Fruit fly (Drosophila melanogaster) whole organism, prepupa: ENCODE data around the gene Pex10.

ENCODE experiments used
- Blimp-1 ChIP-seq: fragments of 200-800 bp; sonication (Bioruptor generic); optimal IDR thresholded peaks from 3 replicates; lab custom pipeline; 2017; ENCODE audit warnings: missing biosample characterization, missing genetic modification characterization, mild to moderate bottlenecking, moderate library complexity, missing genetic modification reagents
- CG10669 ChIP-seq: fragments of 200-800 bp; sonication (Bioruptor generic); optimal IDR thresholded peaks from 3 replicates; lab custom pipeline; 2018; ENCODE audit warnings: missing biosample characterization, mild to moderate bottlenecking, missing genetic modification characterization, moderate library complexity
- CG11762 ChIP-seq: fragments of 200-800 bp; sonication (Bioruptor generic); optimal IDR thresholded peaks from 3 replicates; lab custom pipeline; 2016; ENCODE audit warnings: missing biosample characterization, missing genetic modification characterization; ENCODE audit not compliant: insufficient read depth
- CG11902 ChIP-seq: fragments of 200-800 bp; sonication (Bioruptor generic); optimal IDR thresholded peaks from 3 replicates; lab custom pipeline; 2016; ENCODE audit warnings: missing biosample characterization, missing genetic modification characterization
- CG15336 ChIP-seq: fragments of 200-800 bp; sonication (Bioruptor generic); IDR thresholded peaks from 2 replicates; pipeline ENCODE4 v1.3.6; 2022; ENCODE audit warnings: missing biosample characterization, missing genetic modification characterization
- CG16779 ChIP-seq: fragments of 200-800 bp; sonication (Bioruptor generic); optimal IDR thresholded peaks from 3 replicates; lab custom pipeline; 2017; ENCODE audit warnings: missing biosample characterization, mild to moderate bottlenecking, missing genetic modification characterization
- CG3032 ChIP-seq: fragments of 200-800 bp; optimal IDR thresholded peaks from 2 replicates; lab custom pipeline; 2019; ENCODE audit warnings: missing biosample characterization, mild to moderate bottlenecking, missing genetic modification characterization, moderate library complexity
- CG31627 ChIP-seq: fragments of 200-800 bp; sonication (Bioruptor generic); optimal IDR thresholded peaks from 3 replicates; lab custom pipeline; 2016; ENCODE audit warnings: missing biosample characterization, missing genetic modification characterization
- CG32006 ChIP-seq: fragments of 200-800 bp; sonication (Bioruptor generic); optimal IDR thresholded peaks from 3 replicates; lab custom pipeline; 2017; ENCODE audit warnings: missing biosample characterization, mild to moderate bottlenecking, missing genetic modification characterization
- CG34406 ChIP-seq: fragments of 200-800 bp; sonication (Bioruptor generic); optimal IDR thresholded peaks from 3 replicates; lab custom pipeline; 2016; ENCODE audit warnings: missing biosample characterization, missing genetic modification characterization
- CG3919 ChIP-seq: fragments of 200-800 bp; sonication (Bioruptor generic); optimal IDR thresholded peaks from 3 replicates; lab custom pipeline; 2016; ENCODE audit warnings: missing biosample characterization, missing genetic modification characterization
- CG6163 ChIP-seq: fragments of 200-800 bp; sonication (Bioruptor generic); IDR thresholded peaks from 3 replicates; pipeline ENCODE4 v1.3.6; 2022; ENCODE audit warnings: missing biosample characterization, missing genetic modification characterization
- CG6276 ChIP-seq: fragments of 200-800 bp; sonication (Bioruptor generic); optimal IDR thresholded peaks from 2 replicates; lab custom pipeline; 2017; ENCODE audit warnings: missing biosample characterization, mild to moderate bottlenecking, missing genetic modification characterization
- CG6808 ChIP-seq: fragments of 200-800 bp; sonication (Bioruptor generic); optimal IDR thresholded peaks from 3 replicates; lab custom pipeline; 2017; ENCODE audit warnings: missing biosample characterization, missing genetic modification characterization, mild to moderate bottlenecking, moderate library complexity, missing genetic modification reagents
- CG6854 ChIP-seq: fragments of 200-800 bp; sonication (Bioruptor generic); optimal IDR thresholded peaks from 2 replicates; lab custom pipeline; 2017; ENCODE audit warnings: missing biosample characterization, mild to moderate bottlenecking, missing genetic modification characterization
- CG7368 ChIP-seq: fragments of 200-800 bp; sonication (Bioruptor generic); optimal IDR thresholded peaks from 3 replicates; lab custom pipeline; 2016; ENCODE audit warnings: missing biosample characterization, missing genetic modification characterization
- CG8119 ChIP-seq: fragments of 200-800 bp; sonication (Bioruptor generic); IDR thresholded peaks from 3 replicates; pipeline ENCODE4 v1.3.6; 2022; ENCODE audit warnings: missing biosample characterization, missing genetic modification characterization
- CG9139 ChIP-seq: fragments of 200-800 bp; sonication (Bioruptor generic); optimal IDR thresholded peaks from 3 replicates; lab custom pipeline; 2017; ENCODE audit warnings: missing biosample characterization, mild to moderate bottlenecking, missing genetic modification characterization
- Eip78C ChIP-seq: fragments of 200-800 bp; sonication (Bioruptor generic); peaks from one replicate; lab custom pipeline; 2016; ENCODE audit warnings: missing biosample characterization, missing genetic modification characterization
- Ets21C ChIP-seq: fragments of 200-800 bp; sonication (Bioruptor generic); optimal IDR thresholded peaks from 3 replicates; lab custom pipeline; 2016; ENCODE audit warnings: missing biosample characterization, missing genetic modification characterization
- Ets96B ChIP-seq: fragments of 200-800 bp; optimal IDR thresholded peaks from 2 replicates; lab custom pipeline; 2019; ENCODE audit warnings: missing biosample characterization, mild to moderate bottlenecking, missing genetic modification characterization, moderate library complexity
- Hr38 ChIP-seq: sonication (Bioruptor generic); optimal IDR thresholded peaks from 2 replicates; lab custom pipeline; 2016; ENCODE audit warnings: missing biosample characterization, missing genetic modification characterization
- Hr39 ChIP-seq: fragments of 200-800 bp; sonication (Bioruptor generic); optimal IDR thresholded peaks from 2 replicates; lab custom pipeline; 2016; ENCODE audit warnings: missing biosample characterization, missing genetic modification characterization
- Hr4 ChIP-seq: fragments of 200-800 bp; sonication (Bioruptor generic); optimal IDR thresholded peaks from 3 replicates; lab custom pipeline; 2016; ENCODE audit warnings: missing biosample characterization, missing genetic modification characterization
- Lpt ChIP-seq: fragments of 200-800 bp; sonication (Bioruptor generic); optimal IDR thresholded peaks from 3 replicates; lab custom pipeline; 2016; ENCODE audit warnings: missing biosample characterization, missing genetic modification characterization
- OdsH ChIP-seq: fragments of 200-800 bp; sonication (Bioruptor generic); optimal IDR thresholded peaks from 3 replicates; lab custom pipeline; 2016; ENCODE audit warnings: missing biosample characterization, missing genetic modification characterization
- Smox ChIP-seq: fragments of 200-800 bp; sonication (Bioruptor generic); optimal IDR thresholded peaks from 3 replicates; lab custom pipeline; 2016; ENCODE audit warnings: missing biosample characterization, missing genetic modification characterization
- Sox102F ChIP-seq: fragments of 200-800 bp; sonication (Bioruptor generic); optimal IDR thresholded peaks from 2 replicates; lab custom pipeline; 2016; ENCODE audit warnings: missing biosample characterization, mild to moderate bottlenecking, missing genetic modification characterization
- Sox14 ChIP-seq: fragments of 200-800 bp; sonication (Bioruptor generic); optimal IDR thresholded peaks from 3 replicates; lab custom pipeline; 2016; ENCODE audit warnings: missing biosample characterization, missing genetic modification characterization
- Sox15 ChIP-seq: fragments of 200-800 bp; sonication (Bioruptor generic); optimal IDR thresholded peaks from 3 replicates; lab custom pipeline; 2016; ENCODE audit warnings: missing biosample characterization, missing genetic modification characterization
- achi ChIP-seq: fragments of 200-800 bp; sonication (Bioruptor generic); optimal IDR thresholded peaks from 3 replicates; lab custom pipeline; 2016; ENCODE audit warnings: missing biosample characterization, missing genetic modification characterization
- acj6 ChIP-seq: fragments of 200-800 bp; sonication (Bioruptor generic); optimal IDR thresholded peaks from 3 replicates; lab custom pipeline; 2016; ENCODE audit warnings: missing biosample characterization, missing genetic modification characterization
- cyc ChIP-seq: fragments of 200-800 bp; sonication (Bioruptor generic); optimal IDR thresholded peaks from 3 replicates; lab custom pipeline; 2016; ENCODE audit warnings: missing biosample characterization, missing genetic modification characterization
- dsx ChIP-seq: fragments of 200-800 bp; optimal IDR thresholded peaks from 3 replicates; lab custom pipeline; 2019; ENCODE audit warnings: missing biosample characterization, mild to moderate bottlenecking, missing genetic modification characterization, moderate library complexity; ENCODE audit not compliant: poor library complexity, severe bottlenecking
- eg ChIP-seq: fragments of 200-800 bp; sonication (Bioruptor generic); IDR thresholded peaks from 3 replicates; pipeline ENCODE4 v1.3.6; 2022; ENCODE audit warnings: missing biosample characterization, missing genetic modification characterization
- esn ChIP-seq: fragments of 200-800 bp; sonication (Bioruptor generic); optimal IDR thresholded peaks from 2 replicates; lab custom pipeline; 2016; ENCODE audit warnings: missing biosample characterization, mild to moderate bottlenecking, missing genetic modification characterization, moderate library complexity
- fd59A ChIP-seq: fragments of 200-800 bp; sonication (Bioruptor generic); optimal IDR thresholded peaks from 2 replicates; lab custom pipeline; 2017; ENCODE audit warnings: missing biosample characterization, mild to moderate bottlenecking, missing genetic modification characterization, missing genetic modification reagents
- fkh ChIP-seq: fragments of 200-800 bp; sonication (Bioruptor generic); optimal IDR thresholded peaks from 3 replicates; lab custom pipeline; 2017; ENCODE audit warnings: missing biosample characterization, mild to moderate bottlenecking, missing genetic modification characterization, moderate library complexity
- lz ChIP-seq: fragments of 200-800 bp; sonication (Bioruptor generic); optimal IDR thresholded peaks from 3 replicates; lab custom pipeline; 2016; ENCODE audit warnings: missing biosample characterization, missing genetic modification characterization
- pdm3 ChIP-seq: fragments of 200-800 bp; sonication (Bioruptor generic); optimal IDR thresholded peaks from 3 replicates; lab custom pipeline; 2016; ENCODE audit warnings: missing biosample characterization, missing genetic modification characterization
- salr ChIP-seq, 2 experiments: fragments of 200-800 bp; sonication (Bioruptor generic); optimal IDR thresholded peaks; 3 replicates each; lab custom pipeline; 2016 to 2018; ENCODE audit warnings: missing biosample characterization in 2 of 2, missing genetic modification characterization in 2 of 2, mild to moderate bottlenecking in 1 of 2
- spab ChIP-seq: fragments of 200-800 bp; sonication (Bioruptor generic); optimal IDR thresholded peaks from 2 replicates; lab custom pipeline; 2017; ENCODE audit warnings: missing biosample characterization, mild to moderate bottlenecking, missing genetic modification characterization, missing genetic modification reagents
- ss ChIP-seq, 2 experiments: fragments of 200-800 bp; sonication (Bioruptor generic); optimal IDR thresholded peaks; 2 replicates in 1 of 2; 3 replicates in 1 of 2; lab custom pipeline; 2017 to 2018; ENCODE audit warnings: mild to moderate bottlenecking in 2 of 2, missing biosample characterization in 2 of 2, missing genetic modification characterization in 2 of 2, moderate library complexity in 1 of 2
- topi ChIP-seq: fragments of 200-800 bp; sonication (Bioruptor generic); optimal IDR thresholded peaks from 3 replicates; lab custom pipeline; 2016; ENCODE audit warnings: missing biosample characterization, missing genetic modification characterization
- vri ChIP-seq: fragments of 200-800 bp; sonication (Bioruptor generic); optimal IDR thresholded peaks from 3 replicates; lab custom pipeline; 2016; ENCODE audit warnings: missing biosample characterization, mild to moderate bottlenecking, missing genetic modification characterization

The Pex10 gene

DNA sequence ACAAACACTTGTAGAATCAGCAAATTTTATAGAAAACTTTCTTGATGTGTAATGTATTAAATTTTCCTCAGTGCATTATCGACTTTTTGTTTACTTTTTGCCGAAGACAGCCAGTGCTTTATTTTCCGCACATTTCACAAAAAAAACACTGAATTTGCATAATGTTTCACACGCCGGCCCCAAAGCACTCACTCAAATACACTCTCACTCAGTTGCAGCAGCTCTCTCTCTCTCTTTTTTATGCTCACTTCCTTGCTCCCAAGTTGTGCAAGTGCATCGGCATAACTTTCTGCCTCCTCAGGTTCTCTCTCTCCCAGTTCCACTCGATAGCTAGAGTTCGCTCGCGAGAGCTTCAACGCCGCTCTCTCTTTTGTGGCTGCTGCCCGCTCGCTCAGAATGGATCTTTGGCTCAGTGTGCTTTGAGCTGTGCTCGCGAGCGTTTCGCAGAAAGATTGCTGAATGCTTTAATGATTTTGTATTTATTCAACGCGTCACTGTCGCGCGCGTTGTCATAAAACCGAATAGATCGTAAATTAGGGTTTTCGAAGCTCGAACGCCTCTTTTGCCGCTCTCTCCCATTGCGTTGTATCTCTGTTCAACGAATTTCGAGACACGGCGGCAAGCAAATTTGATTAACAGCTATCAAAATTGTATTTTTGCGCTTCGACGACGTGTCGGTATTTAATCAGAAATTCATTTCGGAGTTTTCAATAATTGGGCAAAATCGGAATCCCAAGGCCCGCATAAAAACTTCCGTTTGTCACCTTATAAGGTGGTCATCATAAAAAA lies 28.4 kb downstream of the Pex10 start (continued):
- TF ChIP-seq CG8119 (GFP tag; lab: Robert Waterston, UW) = peak; percentile 80
- no peak for TF ChIP-seq Hr38 (GFP tag; lab: Kevin White, UChicago)
- peak; percentile 73 for TF ChIP-seq fkh
- TF ChIP-seq OdsH (GFP tag; lab: Kevin White, UChicago) = no peak
- TF ChIP-seq cyc (GFP tag; lab: Kevin White, UChicago) = no peak
- peak; percentile 52 for TF ChIP-seq Sox102F
- peak; percentile 64 for TF ChIP-seq CG6808 (GFP tag; lab: Kevin White, UChicago)
- TF ChIP-seq Eip78C (GFP tag; lab: Kevin White, UChicago) = peak; percentile 74
- TF ChIP-seq Lpt (GFP tag; lab: Kevin White, UChicago) = no peak
- TF ChIP-seq CG7368 (GFP tag; lab: Kevin White, UChicago) = peak; percentile 11
- peak; percentile 38 for TF ChIP-seq Ets96B (tag; lab: Kevin White, UChicago)
- TF ChIP-seq CG3919 (GFP tag; lab: Kevin White, UChicago) = peak; percentile 41
- no peak for TF ChIP-seq Hr4 (GFP tag; lab: Kevin White, UChicago)
- TF ChIP-seq eg (GFP tag; lab: Robert Waterston, UW) = peak; percentile 87
- TF ChIP-seq Sox14 (GFP tag; lab: Kevin White, UChicago) = no peak
- TF ChIP-seq Blimp-1 (GFP tag; lab: Kevin White, UChicago) = no peak
- TF ChIP-seq achi (GFP tag; lab: Kevin White, UChicago) = no peak
- no peak for TF ChIP-seq CG32006 (GFP tag; lab: Kevin White, UChicago)
- no peak for TF ChIP-seq Sox15
- peak; percentile 54 for TF ChIP-seq CG10669
- no peak for TF ChIP-seq Hr39 (GFP tag; lab: Kevin White, UChicago)
- peak; percentile 48 for TF ChIP-seq CG11762 (GFP tag; lab: Kevin White, UChicago)
- peak; percentile 78 for TF ChIP-seq vri (GFP tag; lab: Kevin White, UChicago)
- no peak for TF ChIP-seq pdm3 (GFP tag; lab: Kevin White, UChicago)
- peak; percentile 81 for TF ChIP-seq CG6854 (GFP tag; lab: Kevin White, UChicago)
- TF ChIP-seq CG31627 = no peak
- peak; percentile 66 for TF ChIP-seq dsx (GFP tag; lab: Kevin White, UChicago)
- peak; percentile 47 for TF ChIP-seq spab (GFP tag; lab: Kevin White, UChicago)
- TF ChIP-seq salr (GFP tag; optimal IDR thresholded peaks at IDR 0.05; lab: Kevin White, UChicago) = no peak
- peak; percentile 90 for TF ChIP-seq CG6276
- TF ChIP-seq topi (GFP tag; lab: Kevin White, UChicago) = peak; percentile 16
- TF ChIP-seq acj6 = no peak

- TF ChIP-seq CG6276 (peak; percentile 54), Ets21C (GFP tag; lab: Kevin White, UChicago) (peak; percentile 81), achi (GFP tag; lab: Kevin White, UChicago) (peak; percentile 76), CG3919 (GFP tag; lab: Kevin White, UChicago) (peak; percentile 88), CG9139 (GFP tag; lab: Kevin White, UChicago) (peak; percentile 79), Hr39 (GFP tag; lab: Kevin White, UChicago) (peak; percentile 91), CG6163 (GFP tag; lab: Robert Waterston, UW) (peak; percentile 93), acj6 (peak; percentile 86), esn (GFP tag; lab: Kevin White, UChicago) (peak; percentile 84), ss (GFP tag; optimal IDR thresholded peaks at IDR 0.05; lab: Kevin White, UChicago) (peak; percentile 69 to 89), CG3032 (tag; lab: Kevin White, UChicago) (peak; percentile 84), CG11902 (GFP tag; lab: Kevin White, UChicago) (peak; percentile 89), Blimp-1 (GFP tag; lab: Kevin White, UChicago) (no peak), vri (GFP tag; lab: Kevin White, UChicago) (peak; percentile 51), fd59A (GFP tag; lab: Kevin White, UChicago) (peak; percentile 81), CG32006 (GFP tag; lab: Kevin White, UChicago) (peak; percentile 75), Eip78C (GFP tag; lab: Kevin White, UChicago) (peak; percentile 93), CG15336 (peak; percentile 66), CG16779 (tag; lab: Kevin White, UChicago) (peak; percentile 63), Sox102F (peak; percentile 82), CG6808 (GFP tag; lab: Kevin White, UChicago) (peak; percentile 83), lz (peak; percentile 85), Lpt (GFP tag; lab: Kevin White, UChicago) (peak; percentile 22), Sox14 (GFP tag; lab: Kevin White, UChicago) (peak; percentile 88), CG34406 (peak; percentile 84), Smox (peak; percentile 76), cyc (GFP tag; lab: Kevin White, UChicago) (peak; percentile 86)
Measured at dm6 chr3L:1587140-1587849, 29.3 kb downstream of the Pex10 start.
